Worm (Caenorhabditis elegans): ENCODE measurements around the gene K09A9.8.

Gene K09A9.8

ce11 chrX:15564338-15564737, 32.6 kb downstream of the K09A9.8 start:
- TF ChIP-seq ceh-14 (tag; optimal IDR thresholded peaks at IDR 0.05), result no peak
- no peak for TF ChIP-seq ceh-48 (tag; optimal IDR thresholded peaks at IDR 0.05)
- no peak for TF ChIP-seq T23F11.4 (GFP tag; optimal IDR thresholded peaks at IDR 0.05)
- TF ChIP-seq ceh-34 (tag; optimal IDR thresholded peaks at IDR 0.05), result no peak
- no peak for TF ChIP-seq pha-2 (tag; optimal IDR thresholded peaks at IDR 0.05)
- no peak for TF ChIP-seq lin-11 (tag; optimal IDR thresholded peaks at IDR 0.05)
- no peak for TF ChIP-seq ref-2 (tag; optimal IDR thresholded peaks at IDR 0.05)
- no peak for TF ChIP-seq pax-1 (tag; optimal IDR thresholded peaks at IDR 0.05)
- TF ChIP-seq hlh-13 (GFP tag; optimal IDR thresholded peaks at IDR 0.05), result no peak
- no peak for TF ChIP-seq hlh-8 (tag; optimal IDR thresholded peaks at IDR 0.05)
- TF ChIP-seq ceh-9 (tag; optimal IDR thresholded peaks at IDR 0.05), result no peak
- no peak for TF ChIP-seq fkh-10 (GFP tag; optimal IDR thresholded peaks at IDR 0.05)
- no peak for TF ChIP-seq pag-3 (tag; optimal IDR thresholded peaks at IDR 0.05; ENCODE audit: borderline replicate concordance)
- no peak for TF ChIP-seq fax-1 (tag; optimal IDR thresholded peaks at IDR 0.05)
- no peak for TF ChIP-seq tbx-2 (tag; optimal IDR thresholded peaks at IDR 0.05)
- TF ChIP-seq che-1 (tag; optimal IDR thresholded peaks at IDR 0.05), result no peak
- no peak for TF ChIP-seq ceh-30 (tag; optimal IDR thresholded peaks at IDR 0.05)
- no peak for TF ChIP-seq dve-1 (tag; optimal IDR thresholded peaks at IDR 0.05)
- TF ChIP-seq zip-5 (tag; optimal IDR thresholded peaks at IDR 0.05), result no peak

- TF ChIP-seq fkh-6 (tag; optimal IDR thresholded peaks at IDR 0.05) (no peak), pha-2 (tag; optimal IDR thresholded peaks at IDR 0.05) (no peak), tbx-7 (tag; optimal IDR thresholded peaks at IDR 0.05) (no peak), npax-4 (tag; optimal IDR thresholded peaks at IDR 0.05) (no peak), C08G9.2 (tag; optimal IDR thresholded peaks at IDR 0.05) (no peak), ceh-9 (tag; optimal IDR thresholded peaks at IDR 0.05) (no peak), ceh-45 (GFP tag; IDR thresholded peaks at IDR 0.05) (no peak), fkh-10 (GFP tag; optimal IDR thresholded peaks at IDR 0.05) (no peak), pha-4 (tag; optimal IDR thresholded peaks at IDR 0.05) (no peak), pqm-1 (tag; optimal IDR thresholded peaks at IDR 0.05) (no peak), unc-55 (GFP tag; optimal IDR thresholded peaks at IDR 0.05) (no peak), pat-9 (tag; optimal IDR thresholded peaks at IDR 0.05) (no peak), elt-2 (tag; optimal IDR thresholded peaks at IDR 0.05) (no peak), eyg-1 (tag; optimal IDR thresholded peaks at IDR 0.05) (no peak)
These were observed 37.5 kb downstream of the K09A9.8 start for ce11 chrX:15559473-15559872.

- TF ChIP-seq che-1 (tag; optimal IDR thresholded peaks at IDR 0.05), result no peak
- no peak for TF ChIP-seq madf-2 (tag; optimal IDR thresholded peaks at IDR 0.05)
- no peak for TF ChIP-seq C38D4.7 (GFP tag; optimal IDR thresholded peaks at IDR 0.05)
- TF ChIP-seq ztf-16 (tag; optimal IDR thresholded peaks at IDR 0.05), result no peak
These were observed 39.1 kb downstream of the K09A9.8 start, which contains the start of gene lron-3 for ce11 chrX:15557849-15558248. Gene lron-3, minus strand, starts transcription at chrX:15557949.

ce11 chrX:15555529-15555928, 41.4 kb downstream of the K09A9.8 start:
- TF ChIP-seq hlh-13 (GFP tag; optimal IDR thresholded peaks at IDR 0.05), result no peak
- no peak for TF ChIP-seq che-1 (tag; optimal IDR thresholded peaks at IDR 0.05)
- no peak for TF ChIP-seq pag-3 (tag; optimal IDR thresholded peaks at IDR 0.05; ENCODE audit: borderline replicate concordance)
- TF ChIP-seq sdc-2 (tag; optimal IDR thresholded peaks at IDR 0.05), result no peak
- TF ChIP-seq F13H6.1 (tag; optimal IDR thresholded peaks at IDR 0.05), result no peak

- TF ChIP-seq elt-4 (tag; optimal IDR thresholded peaks at IDR 0.05), result no peak
- no peak for TF ChIP-seq eyg-1 (tag; optimal IDR thresholded peaks at IDR 0.05)
These were observed 42.1 kb downstream of the K09A9.8 start for ce11 chrX:15554910-15555309.
